Worm (Caenorhabditis elegans) whole organism, mixed stage, embryonic: Measurements from ENCODE around the gene F16B4.5.

Experiments used
- M03D4.4 ChIP-seq: sonication (generic microtip); optimal IDR thresholded peaks from 2 replicates; lab custom pipeline; 2017; ENCODE audit warnings: mild to moderate bottlenecking, missing genetic modification characterization, missing compliant biosample characterization
- bed-3 ChIP-seq: fragments of 200-800 bp; sonication (Bioruptor generic); optimal IDR thresholded peaks from 3 replicates; lab custom pipeline; 2018; ENCODE audit warnings: mild to moderate bottlenecking, missing genetic modification characterization, moderate library complexity, missing compliant biosample characterization
- blmp-1 ChIP-seq: fragments of 150-350 bp; optimal IDR thresholded peaks from 2 replicates; lab custom pipeline; 2014; ENCODE audit warnings: missing biosample characterization, missing genetic modification characterization
- ceh-39 ChIP-seq: fragments of 150-350 bp; optimal IDR thresholded peaks from 2 replicates; lab custom pipeline; 2014; ENCODE audit warnings: missing biosample characterization, missing genetic modification characterization
- ceh-43 ChIP-seq: fragments of 200-800 bp; sonication (Bioruptor generic); optimal IDR thresholded peaks from 2 replicates; lab custom pipeline; 2018; ENCODE audit warnings: mild to moderate bottlenecking, missing genetic modification characterization, moderate library complexity, missing compliant biosample characterization
- ceh-83 ChIP-seq: fragments of 200-800 bp; sonication (Bioruptor generic); optimal IDR thresholded peaks from 2 replicates; lab custom pipeline; 2018; ENCODE audit warnings: mild to moderate bottlenecking, missing genetic modification characterization, missing compliant biosample characterization
- ces-1 ChIP-seq: fragments of 150-350 bp; optimal IDR thresholded peaks from 2 replicates; lab custom pipeline; 2014; ENCODE audit warnings: missing biosample characterization, missing genetic modification reagents, missing genetic modification characterization
- cnd-1 ChIP-seq: fragments of 200-800 bp; sonication (Bioruptor generic); optimal IDR thresholded peaks from 2 replicates; lab custom pipeline; 2018; ENCODE audit warnings: mild to moderate bottlenecking, missing genetic modification characterization, missing compliant biosample characterization
- drap-1 ChIP-seq: fragments of 200-800 bp; sonication (Bioruptor generic); optimal IDR thresholded peaks from 3 replicates; lab custom pipeline; 2018; ENCODE audit warnings: mild to moderate bottlenecking, missing genetic modification characterization, missing compliant biosample characterization
- elt-1 ChIP-seq: sonication (generic microtip); optimal IDR thresholded peaks from 2 replicates; lab custom pipeline; 2017; ENCODE audit warnings: missing genetic modification characterization, mild to moderate bottlenecking, missing compliant biosample characterization, antibody characterized with exemption, moderate library complexity, borderline replicate concordance; ENCODE audit not compliant: insufficient read depth
- elt-3 ChIP-seq: fragments of 150-350 bp; optimal IDR thresholded peaks from 2 replicates; lab custom pipeline; 2014; ENCODE audit warnings: missing biosample characterization, missing genetic modification characterization
- flh-1 ChIP-seq: fragments of 200-800 bp; sonication (Bioruptor generic); optimal IDR thresholded peaks from 2 replicates; lab custom pipeline; 2018; ENCODE audit warnings: mild to moderate bottlenecking, missing genetic modification characterization, moderate library complexity, missing compliant biosample characterization
- ham-2 ChIP-seq: fragments of 200-800 bp; sonication (Bioruptor generic); optimal IDR thresholded peaks from 2 replicates; lab custom pipeline; 2018; ENCODE audit warnings: mild to moderate bottlenecking, missing genetic modification characterization, missing compliant biosample characterization
- hlh-1 ChIP-seq: fragments of 150-350 bp; optimal IDR thresholded peaks from 2 replicates; lab custom pipeline; 2014; ENCODE audit warnings: missing biosample characterization, missing genetic modification reagents, missing genetic modification characterization
- lin-13 ChIP-seq: fragments of 150-350 bp; optimal IDR thresholded peaks from 2 replicates; lab custom pipeline; 2014; ENCODE audit warnings: missing biosample characterization, missing genetic modification characterization
- lin-32 ChIP-seq: fragments of 200-800 bp; sonication (Bioruptor generic); optimal IDR thresholded peaks from 2 replicates; lab custom pipeline; 2018; ENCODE audit warnings: mild to moderate bottlenecking, missing genetic modification characterization, missing compliant biosample characterization
- lsy-2 ChIP-seq: fragments of 150-350 bp; optimal IDR thresholded peaks from 2 replicates; lab custom pipeline; 2014; ENCODE audit warnings: missing biosample characterization, missing genetic modification characterization
- mab-5 ChIP-seq: fragments of 150-350 bp; optimal IDR thresholded peaks from 2 replicates; lab custom pipeline; 2014; ENCODE audit warnings: missing biosample characterization, missing genetic modification characterization
- mep-1 ChIP-seq: fragments of 150-350 bp; optimal IDR thresholded peaks from 2 replicates; lab custom pipeline; 2017; ENCODE audit warnings: missing biosample characterization, missing genetic modification reagents, missing genetic modification characterization, inconsistent platforms
- mls-2 ChIP-seq: sonication (generic microtip); optimal IDR thresholded peaks from 2 replicates; lab custom pipeline; 2016; ENCODE audit warnings: mild to moderate bottlenecking, missing genetic modification characterization, moderate library complexity, missing compliant biosample characterization
- nhr-28 ChIP-seq: fragments of 150-350 bp; optimal IDR thresholded peaks from 2 replicates; lab custom pipeline; 2014; ENCODE audit warnings: missing biosample characterization, missing genetic modification characterization
- nhr-76 ChIP-seq: sonication (generic microtip); optimal IDR thresholded peaks from 2 replicates; lab custom pipeline; 2017; ENCODE audit warnings: missing biosample characterization, missing genetic modification characterization
- pha-4 ChIP-seq: fragments of 150-350 bp; optimal IDR thresholded peaks from 2 replicates; lab custom pipeline; 2018; ENCODE audit warnings: missing biosample characterization, missing genetic modification reagents, missing genetic modification characterization
- sem-2 ChIP-seq: fragments of 200-800 bp; sonication (Bioruptor generic); optimal IDR thresholded peaks from 2 replicates; lab custom pipeline; 2018; ENCODE audit warnings: mild to moderate bottlenecking, missing genetic modification characterization, missing compliant biosample characterization
- snpc-4 ChIP-seq: fragments of 150-350 bp; optimal IDR thresholded peaks from 2 replicates; lab custom pipeline; 2014; ENCODE audit warnings: missing biosample characterization, missing genetic modification characterization
- sptf-1 ChIP-seq: sonication (generic microtip); optimal IDR thresholded peaks from 2 replicates; lab custom pipeline; 2017; ENCODE audit warnings: mild to moderate bottlenecking, missing genetic modification characterization, moderate library complexity, missing compliant biosample characterization
- tbx-8 ChIP-seq: fragments of 200-800 bp; sonication (Bioruptor generic); optimal IDR thresholded peaks from 2 replicates; lab custom pipeline; 2018; ENCODE audit warnings: mild to moderate bottlenecking, missing genetic modification characterization, moderate library complexity, missing compliant biosample characterization
- unc-120 ChIP-seq: sonication (generic microtip); optimal IDR thresholded peaks from 2 replicates; lab custom pipeline; 2017; ENCODE audit warnings: missing genetic modification characterization, missing compliant biosample characterization; ENCODE audit not compliant: poor library complexity, severe bottlenecking
- unc-39 ChIP-seq: fragments of 150-350 bp; optimal IDR thresholded peaks from 2 replicates; lab custom pipeline; 2014; ENCODE audit warnings: missing biosample characterization, missing genetic modification characterization
- unc-62 ChIP-seq: fragments of 150-350 bp; optimal IDR thresholded peaks from 2 replicates; lab custom pipeline; 2014; ENCODE audit warnings: missing biosample characterization, missing genetic modification reagents, missing genetic modification characterization
- zip-8 ChIP-seq: fragments of 150-350 bp; optimal IDR thresholded peaks from 2 replicates; lab custom pipeline; 2014; ENCODE audit warnings: missing biosample characterization, missing genetic modification characterization
- ztf-11 ChIP-seq: fragments of 150-350 bp; optimal IDR thresholded peaks from 2 replicates; lab custom pipeline; 2014; ENCODE audit warnings: missing biosample characterization, missing genetic modification characterization

The F16B4.5 gene

DNA sequence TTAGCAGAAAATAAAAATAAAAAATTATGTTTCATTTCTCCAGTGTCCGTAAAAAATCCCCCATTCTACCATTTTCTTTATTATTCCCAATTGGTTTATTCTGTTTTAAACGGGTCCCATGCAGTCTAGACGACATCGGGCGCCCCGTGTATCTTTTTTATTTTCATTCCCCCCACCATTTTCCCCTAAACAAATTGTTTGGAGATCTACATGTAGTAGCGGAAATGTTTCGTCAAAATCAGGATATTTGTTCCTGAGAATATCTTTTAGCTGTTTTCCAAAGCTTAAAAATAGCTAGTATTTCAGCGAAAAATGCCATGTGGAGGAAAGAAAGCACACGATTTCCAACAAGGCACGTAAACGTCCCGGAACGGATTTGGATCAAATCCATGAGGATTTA lies at the start of gene F16B4.5:
F16B4.5 (plus strand) TSS at position 301 of the 400 bp plus-strand sequence.
- TF ChIP-seq pha-4 (tag; lab: Kevin White, UChicago) (no peak), cnd-1 (tag; lab: Kevin White, UChicago) (no peak), mab-5 (tag; lab: Kevin White, UChicago) (no peak), ceh-39 (tag; lab: Kevin White, UChicago) (no peak), unc-39 (tag; lab: Kevin White, UChicago) (no peak), lin-32 (GFP tag; lab: Kevin White, UChicago) (no peak), nhr-76 (tag; lab: Kevin White, UChicago) (no peak), flh-1 (GFP tag; lab: Kevin White, UChicago) (no peak), bed-3 (GFP tag; lab: Kevin White, UChicago) (no peak)

DNA sequence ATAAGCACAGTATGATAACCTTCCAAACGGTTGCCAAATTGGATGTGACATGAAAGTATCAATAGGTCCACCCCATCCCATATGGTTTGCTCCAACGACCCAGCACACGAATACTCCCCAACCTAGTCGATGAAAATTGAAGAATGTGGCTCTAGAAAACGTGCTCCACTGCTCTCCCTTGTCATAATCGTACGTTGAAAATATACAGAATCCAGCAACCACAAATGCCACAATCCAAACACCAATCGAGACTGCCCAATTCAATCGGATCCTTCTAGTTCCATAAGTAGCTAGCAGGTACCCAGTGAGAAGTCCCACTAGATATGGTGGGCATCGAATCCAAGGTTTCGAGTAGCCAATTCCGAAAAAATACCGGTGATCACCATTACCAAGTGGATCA lies 49.4 kb upstream of the F16B4.5 start:
- TF ChIP-seq nhr-76 (tag; lab: Kevin White, UChicago) (no peak), ceh-83 (GFP tag; lab: Kevin White, UChicago) (no peak), hlh-1 (tag; lab: Kevin White, UChicago) (no peak), zip-8 (tag; lab: Kevin White, UChicago) (no peak), cnd-1 (tag; lab: Kevin White, UChicago) (no peak), sem-2 (GFP tag; lab: Kevin White, UChicago) (no peak), mep-1 (tag; lab: Kevin White, UChicago) (no peak), ham-2 (GFP tag; lab: Kevin White, UChicago) (no peak), blmp-1 (tag; lab: Kevin White, UChicago) (no peak), unc-62 (no peak), bed-3 (GFP tag; lab: Kevin White, UChicago) (no peak), ces-1 (GFP tag; lab: Kevin White, UChicago) (no peak)
- TF ChIP-seq, all 35 proteins: peak for 0

DNA sequence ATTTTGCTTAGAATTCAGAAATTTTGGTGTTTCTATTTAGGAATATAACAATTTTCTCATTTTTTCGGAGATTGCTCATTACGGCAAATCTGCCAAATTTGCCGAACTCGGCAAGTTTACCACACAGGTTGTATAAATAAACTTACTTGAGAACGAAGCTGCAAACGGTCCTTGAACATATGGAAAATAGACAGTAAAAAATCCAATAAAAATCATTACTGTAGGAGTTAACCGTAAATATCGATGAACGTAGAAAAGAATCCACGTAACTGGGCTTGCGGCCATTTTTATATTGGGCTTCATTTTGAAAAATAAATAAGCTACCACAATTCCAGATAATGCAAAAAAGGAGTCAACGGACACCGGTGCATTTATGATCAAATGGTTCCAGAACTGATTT lies 48.0 kb upstream of the F16B4.5 start:
- no peak for TF ChIP-seq snpc-4 (tag; lab: Kevin White, UChicago)
- no peak for TF ChIP-seq ztf-11 (tag; lab: Kevin White, UChicago)
- no peak for TF ChIP-seq mab-5 (tag; lab: Kevin White, UChicago)
- TF ChIP-seq, all 35 proteins: peak for 0

DNA sequence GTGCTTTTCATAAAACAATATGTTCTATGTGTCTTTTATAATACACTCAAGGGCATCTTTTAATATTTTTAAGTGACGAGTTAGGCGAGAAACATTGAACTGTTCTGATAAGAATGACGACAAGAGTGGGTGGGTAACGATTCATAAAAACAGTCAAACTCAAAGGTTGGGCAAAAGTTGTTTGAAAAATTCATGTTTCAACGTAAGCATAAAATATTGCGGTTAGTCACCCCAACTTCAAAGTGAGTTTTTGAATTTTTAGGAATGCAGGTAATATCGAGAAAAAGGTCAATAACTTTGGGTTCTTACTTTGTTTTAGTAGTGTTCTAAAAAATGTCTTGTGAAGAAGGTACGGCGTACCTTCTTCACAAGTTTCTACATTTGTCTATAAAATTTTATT lies 46.4 kb upstream of the F16B4.5 start, which contains the start of gene oac-31:
oac-31 (minus strand) TSS at position 101 of the 400 bp plus-strand sequence.
- TF ChIP-seq nhr-28 (tag; lab: Kevin White, UChicago) (no peak), M03D4.4 (tag; lab: Kevin White, UChicago) (no peak), zip-8 (tag; lab: Kevin White, UChicago) (no peak), ceh-39 (tag; lab: Kevin White, UChicago) (no peak), elt-1 (tag; lab: Kevin White, UChicago) (no peak)

DNA sequence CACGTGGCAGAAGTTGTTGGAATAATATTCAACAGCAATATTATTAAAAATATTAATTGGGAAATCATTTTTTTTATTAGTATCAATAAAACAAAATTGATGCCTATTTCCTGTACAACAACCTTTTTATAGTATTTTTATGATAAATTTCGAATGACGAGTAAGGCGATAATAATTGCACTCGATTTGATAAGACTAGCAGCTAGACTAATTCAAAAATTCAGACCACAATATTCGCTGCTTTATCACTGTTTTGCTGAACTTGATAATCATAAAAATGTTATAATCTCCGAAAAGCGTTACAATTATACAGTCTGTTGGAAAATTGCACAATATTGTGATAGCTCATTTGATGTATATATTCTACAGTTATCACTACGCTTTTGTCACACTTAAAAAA lies 42.5 kb upstream of the F16B4.5 start, which contains the start of gene oac-32:
oac-32 (minus strand) TSS at position 90 of the 400 bp plus-strand sequence.
- TF ChIP-seq lin-13: no peak
- TF ChIP-seq lsy-2: no peak
- no peak for TF ChIP-seq lin-32 (GFP tag; lab: Kevin White, UChicago)

DNA sequence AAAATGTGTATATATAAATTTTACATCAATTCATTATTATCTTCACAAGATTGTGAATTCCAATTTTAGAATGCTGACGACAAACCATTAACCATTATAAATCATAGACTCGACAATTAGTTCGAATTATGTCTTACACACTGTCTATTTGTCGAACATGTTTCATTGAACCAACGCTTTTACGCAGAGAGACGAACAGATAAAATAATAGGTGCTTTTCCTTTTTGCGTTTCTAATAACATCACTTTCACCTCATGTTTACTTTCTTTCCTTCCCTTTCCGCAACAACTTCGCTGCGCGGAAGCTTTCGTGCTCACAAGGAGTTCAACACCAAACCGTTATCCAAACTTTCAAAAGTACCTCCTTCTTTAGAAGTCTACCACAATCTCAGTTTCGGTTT lies 40.4 kb upstream of the F16B4.5 start, which contains the start of gene F52F10.2:
F52F10.2 (plus strand) TSS at position 301 of the 400 bp plus-strand sequence.
- no peak for TF ChIP-seq tbx-8 (GFP tag; lab: Kevin White, UChicago)
- no peak for TF ChIP-seq elt-3 (tag; lab: Kevin White, UChicago)

DNA sequence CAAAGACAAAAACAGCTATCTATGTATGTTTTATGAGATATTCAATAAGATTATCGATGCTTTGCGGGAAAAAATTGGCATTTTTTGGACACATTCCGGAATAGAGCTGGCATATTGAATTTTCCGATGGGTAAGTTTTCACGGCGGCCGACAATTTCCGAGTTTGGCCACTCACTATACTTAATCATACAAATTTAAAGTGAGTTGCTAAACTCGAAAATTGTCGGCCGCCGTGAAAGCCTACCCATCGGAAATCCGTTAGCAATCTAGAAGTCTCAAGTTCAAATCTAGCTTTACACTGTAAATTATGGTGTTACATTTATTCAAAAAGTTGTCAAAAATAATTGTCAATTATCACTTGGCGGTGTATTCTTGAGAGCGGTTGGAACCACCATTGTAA lies 37.5 kb upstream of the F16B4.5 start:
- TF ChIP-seq sptf-1: no peak
- no peak for TF ChIP-seq zip-8 (tag; lab: Kevin White, UChicago)
- no peak for TF ChIP-seq snpc-4 (tag; lab: Kevin White, UChicago)
- no peak for TF ChIP-seq flh-1 (GFP tag; lab: Kevin White, UChicago)
- no peak for TF ChIP-seq mep-1 (tag; lab: Kevin White, UChicago)
- TF ChIP-seq unc-120 (tag; lab: Kevin White, UChicago): no peak
- TF ChIP-seq elt-3 (tag; lab: Kevin White, UChicago): no peak
- TF ChIP-seq lin-32 (GFP tag; lab: Kevin White, UChicago): no peak
- no peak for TF ChIP-seq cnd-1 (tag; lab: Kevin White, UChicago)
- TF ChIP-seq mls-2 (tag; lab: Kevin White, UChicago): no peak
- TF ChIP-seq ztf-11 (tag; lab: Kevin White, UChicago): no peak
- TF ChIP-seq hlh-1 (tag; lab: Kevin White, UChicago): no peak
- no peak for TF ChIP-seq elt-1 (tag; lab: Kevin White, UChicago)
- no peak for TF ChIP-seq ces-1 (GFP tag; lab: Kevin White, UChicago)
- TF ChIP-seq drap-1: no peak
- TF ChIP-seq ceh-43 (GFP tag; lab: Kevin White, UChicago): no peak
- no peak for TF ChIP-seq ceh-39 (tag; lab: Kevin White, UChicago)
- TF ChIP-seq, all 35 proteins: peak for 0
